Fruit fly (Drosophila melanogaster): ENCODE measurements around the gene Cyp4g1.

The Cyp4g1 gene

dm6 chrX:437404-437803 lies 31.7 kb downstream of the Cyp4g1 start, which contains the start of gene Pgcl:
Pgcl (minus strand) TSS chrX:437448.
- no peak for TF ChIP-seq CG6163 (GFP tag; IDR thresholded peaks at IDR 0.05)
- no peak for TF ChIP-seq fkh (GFP tag; optimal IDR thresholded peaks at IDR 0.05)

DNA sequence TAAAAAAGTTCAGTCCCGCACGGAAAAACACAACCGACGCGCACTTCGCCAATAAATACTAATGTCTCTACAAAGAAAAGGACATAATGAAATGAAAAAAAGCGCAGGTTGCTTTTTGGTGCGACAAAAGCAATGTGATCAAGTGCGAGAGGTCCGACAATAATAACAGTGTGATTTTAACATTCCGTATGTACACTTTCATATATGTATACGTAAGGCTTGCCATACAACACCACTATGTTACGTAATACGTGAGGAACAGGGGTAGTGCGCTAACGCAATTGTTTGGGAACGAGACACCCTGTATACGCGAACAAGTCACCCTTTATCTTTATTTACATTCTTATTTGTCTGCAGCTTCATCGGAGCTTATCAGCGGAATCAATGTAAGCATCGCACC lies 40.9 kb downstream of the Cyp4g1 start:
- TF ChIP-seq OdsH (GFP tag; optimal IDR thresholded peaks at IDR 0.05) (no peak), acj6 (GFP tag; optimal IDR thresholded peaks at IDR 0.05) (no peak), Hr39 (GFP tag; optimal IDR thresholded peaks at IDR 0.05) (no peak), Met (GFP tag; optimal IDR thresholded peaks at IDR 0.05) (no peak), CG1621 (tag; optimal IDR thresholded peaks at IDR 0.05) (no peak), CG15336 (GFP tag; IDR thresholded peaks at IDR 0.05) (no peak), salr (GFP tag; optimal IDR thresholded peaks at IDR 0.05) (no peak), esn (GFP tag; optimal IDR thresholded peaks at IDR 0.05) (no peak), CG34406 (GFP tag; optimal IDR thresholded peaks at IDR 0.05) (no peak), CG11294 (GFP tag; IDR thresholded peaks at IDR 0.05) (no peak), eg (GFP tag; IDR thresholded peaks at IDR 0.05) (no peak), Lpt (GFP tag; optimal IDR thresholded peaks at IDR 0.05) (no peak), Eip75B (GFP tag; optimal IDR thresholded peaks at IDR 0.05) (no peak), Hr4 (GFP tag; optimal IDR thresholded peaks at IDR 0.05) (no peak), CG11762 (GFP tag; optimal IDR thresholded peaks at IDR 0.05; ENCODE audit: insufficient read depth) (no peak), spab (GFP tag; optimal IDR thresholded peaks at IDR 0.05) (no peak), Ets96B (tag; optimal IDR thresholded peaks at IDR 0.05) (no peak), lz (GFP tag; optimal IDR thresholded peaks at IDR 0.05) (no peak), ss (GFP tag; optimal IDR thresholded peaks at IDR 0.05) (no peak)

DNA sequence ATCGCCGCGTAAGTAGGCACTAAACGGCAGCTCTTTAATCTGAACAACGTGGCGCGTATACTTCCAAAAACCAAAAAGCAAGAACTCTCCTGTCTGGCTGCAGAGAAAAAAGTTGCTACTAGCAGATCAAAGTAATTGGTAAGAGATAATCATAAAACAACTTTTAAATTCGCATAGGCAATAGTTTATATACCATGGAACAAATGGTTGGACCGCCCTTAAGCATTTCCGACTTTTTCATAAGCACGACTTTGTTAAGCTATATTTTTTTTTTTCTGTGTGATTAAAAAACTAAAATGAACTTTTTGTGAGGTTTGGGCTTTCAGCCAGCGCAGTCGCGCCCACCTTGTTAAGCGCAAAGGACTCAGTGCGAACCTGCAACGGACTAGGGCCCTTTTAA lies 43.6 kb downstream of the Cyp4g1 start:
- TF ChIP-seq Sox15 (GFP tag; optimal IDR thresholded peaks at IDR 0.05) (no peak), Ets21C (GFP tag; optimal IDR thresholded peaks at IDR 0.05) (peak; percentile 12), CG11294 (GFP tag; IDR thresholded peaks at IDR 0.05) (no peak), Blimp-1 (GFP tag; optimal IDR thresholded peaks at IDR 0.05) (peak; percentile 5), Eip75B (GFP tag; optimal IDR thresholded peaks at IDR 0.05) (peak; percentile 37), ss (GFP tag; optimal IDR thresholded peaks at IDR 0.05) (peak; percentile 32 to 39), CG10669 (GFP tag; optimal IDR thresholded peaks at IDR 0.05) (peak; percentile 41), CG10631 (GFP tag; optimal IDR thresholded peaks at IDR 0.05) (peak; percentile 38), CG11762 (GFP tag; optimal IDR thresholded peaks at IDR 0.05; ENCODE audit: insufficient read depth) (peak; percentile 12), Eip78C (GFP tag) (peak; percentile 84), vri (GFP tag; optimal IDR thresholded peaks at IDR 0.05) (no peak), Sox102F (GFP tag; optimal IDR thresholded peaks at IDR 0.05) (peak; percentile 50), fd85E (GFP tag; optimal IDR thresholded peaks at IDR 0.05) (no peak), acj6 (GFP tag; optimal IDR thresholded peaks at IDR 0.05) (peak; percentile 25), CG1621 (tag; optimal IDR thresholded peaks at IDR 0.05) (peak; percentile 20), CG6792 (GFP tag; optimal IDR thresholded peaks at IDR 0.05) (peak; percentile 58), CG7368 (GFP tag; optimal IDR thresholded peaks at IDR 0.05) (peak; percentile 6), CG4318 (GFP tag; optimal IDR thresholded peaks at IDR 0.05) (no peak), Sox14 (GFP tag; optimal IDR thresholded peaks at IDR 0.05) (peak; percentile 3), svp (GFP tag) (peak; percentile 73), CG15336 (GFP tag; IDR thresholded peaks at IDR 0.05) (no peak), CG9139 (GFP tag; optimal IDR thresholded peaks at IDR 0.05) (no peak), CG3032 (tag; optimal IDR thresholded peaks at IDR 0.05) (peak; percentile 32), pdm3 (GFP tag; optimal IDR thresholded peaks at IDR 0.05) (peak; percentile 47), Hr39 (GFP tag; optimal IDR thresholded peaks at IDR 0.05) (peak; percentile 58), Hr4 (GFP tag; optimal IDR thresholded peaks at IDR 0.05) (no peak), CG3919 (GFP tag; optimal IDR thresholded peaks at IDR 0.05) (peak; percentile 58), dac (GFP tag; optimal IDR thresholded peaks at IDR 0.05) (no peak), dsx (GFP tag; optimal IDR thresholded peaks at IDR 0.05; ENCODE audit: poor library complexity, severe bottlenecking) (no peak), esn (GFP tag; optimal IDR thresholded peaks at IDR 0.05) (peak; percentile 49), achi (GFP tag; optimal IDR thresholded peaks at IDR 0.05) (peak; percentile 32), Eip93F (GFP tag; optimal IDR thresholded peaks at IDR 0.05) (no peak), Ets96B (tag; optimal IDR thresholded peaks at IDR 0.05) (peak; percentile 11), fd59A (GFP tag; optimal IDR thresholded peaks at IDR 0.05) (peak; percentile 15), spab (GFP tag; optimal IDR thresholded peaks at IDR 0.05) (peak; percentile 31), Gug (GFP tag; IDR thresholded peaks at IDR 0.05) (no peak), CG16779 (tag; optimal IDR thresholded peaks at IDR 0.05) (no peak), cyc (GFP tag; optimal IDR thresholded peaks at IDR 0.05) (peak; percentile 44)
